Fruit fly (Drosophila melanogaster): ENCODE results near the gene CG2202.

The CG2202 gene

DNA sequence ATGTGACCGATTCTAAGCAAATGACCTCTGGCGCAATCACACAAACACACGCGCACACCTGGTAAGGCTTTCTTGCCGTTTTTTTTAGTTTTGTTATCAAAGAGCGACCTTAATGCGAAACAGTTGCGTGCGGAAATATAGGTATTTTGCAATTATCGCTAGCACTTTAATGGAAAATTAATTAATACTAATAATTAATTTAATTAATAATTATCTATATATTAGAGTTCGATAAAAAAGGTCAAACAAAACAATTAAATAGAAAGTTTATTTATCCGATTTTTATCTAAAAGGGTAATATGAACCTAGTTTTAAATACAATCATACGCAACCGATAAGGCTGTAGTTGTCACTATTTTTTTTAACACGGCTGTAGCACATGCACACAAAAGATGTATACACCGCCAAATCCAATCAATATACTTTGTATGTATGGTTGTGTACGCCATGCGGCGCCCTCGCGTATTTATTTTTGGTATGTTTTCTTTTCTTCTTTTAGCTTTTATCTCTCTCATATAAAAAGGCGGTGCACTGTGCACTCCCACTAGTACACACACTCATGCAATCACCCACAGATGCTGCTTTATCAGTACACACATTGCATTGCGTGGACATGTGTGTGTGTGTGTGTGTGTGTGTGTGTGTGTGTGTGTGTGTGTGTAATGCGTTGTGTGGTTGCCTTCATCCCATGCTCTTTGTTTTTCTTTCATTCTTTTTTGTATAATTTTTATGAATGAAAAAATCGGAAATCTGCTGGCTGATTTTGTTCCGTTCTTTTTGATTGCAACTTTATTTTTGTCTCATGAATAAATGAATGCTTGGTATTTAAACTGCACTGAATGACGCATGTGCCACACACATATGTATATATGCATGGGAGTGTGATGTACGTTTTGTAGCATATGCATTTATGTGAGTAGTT, 45.8 kb upstream of the CG2202 start (continued):
- TF ChIP-seq CG17912 (GFP tag; optimal IDR thresholded peaks at IDR 0.05) (no peak), pfk (GFP tag; optimal IDR thresholded peaks at IDR 0.05) (no peak), Hsf (GFP tag; optimal IDR thresholded peaks at IDR 0.05) (no peak), bowl (GFP tag; IDR thresholded peaks at IDR 0.05) (no peak), ATbp (GFP tag; optimal IDR thresholded peaks at IDR 0.05) (peak; percentile 52), so (GFP tag; IDR thresholded peaks at IDR 0.05) (no peak), ems (GFP tag; optimal IDR thresholded peaks at IDR 0.05) (no peak), CG12769 (tag; optimal IDR thresholded peaks at IDR 0.05) (no peak), Dp (GFP tag; optimal IDR thresholded peaks at IDR 0.05) (no peak), dati (GFP tag; IDR thresholded peaks at IDR 0.05) (no peak), ash1 (GFP tag; optimal IDR thresholded peaks at IDR 0.05) (no peak), Optix (GFP tag; IDR thresholded peaks at IDR 0.05) (no peak), Lpt (GFP tag; optimal IDR thresholded peaks at IDR 0.05) (no peak), CG1832 (GFP tag; optimal IDR thresholded peaks at IDR 0.05) (no peak), Chrac-16 (GFP tag; optimal IDR thresholded peaks at IDR 0.05) (peak; percentile 25), CG11695 (GFP tag; IDR thresholded peaks at IDR 0.05) (peak; percentile 78), CG31441 (GFP tag; IDR thresholded peaks at IDR 0.05) (peak; percentile 88), lab (GFP tag; optimal IDR thresholded peaks at IDR 0.05) (no peak), CkIIα-i1 (GFP tag; IDR thresholded peaks at IDR 0.05) (no peak), hth (optimal IDR thresholded peaks at IDR 0.05) (no peak), danr (GFP tag; IDR thresholded peaks at IDR 0.05) (0 out of 2 replicates have a peak, but pooled peaks have one; percentile 12), her (GFP tag; optimal IDR thresholded peaks at IDR 0.05) (no peak), CTCF (GFP tag; optimal IDR thresholded peaks at IDR 0.05) (peak; percentile 9), CG7839 (tag; optimal IDR thresholded peaks at IDR 0.05) (peak; percentile 85), peb (GFP tag; IDR thresholded peaks at IDR 0.05) (no peak), slbo (GFP tag; IDR thresholded peaks at IDR 0.05) (peak; percentile 31; the same call in 1 of the 2 replicates), Atf6 (GFP tag; IDR thresholded peaks at IDR 0.05) (no peak), CG1233 (GFP tag; optimal IDR thresholded peaks at IDR 0.05) (peak; percentile 64), Stat92E (GFP tag; optimal IDR thresholded peaks at IDR 0.05) (no peak), D (optimal IDR thresholded peaks at IDR 0.05) (no peak), D (GFP tag; optimal IDR thresholded peaks at IDR 0.05) (peak; percentile 47), toy (GFP tag; IDR thresholded peaks at IDR 0.05) (no peak), jigr1 (GFP tag; IDR thresholded peaks at IDR 0.05) (no peak), Spps (tag; optimal IDR thresholded peaks at IDR 0.05) (peak; percentile 8), h (optimal IDR thresholded peaks at IDR 0.05) (no peak), zfh1 (GFP tag; IDR thresholded peaks at IDR 0.05) (0 out of 3 replicates have a peak, but pooled peaks have one; percentile 39), CG16813 (GFP tag; IDR thresholded peaks at IDR 0.05; ENCODE audit: partially characterized antibody) (no peak), CG18619 (GFP tag; optimal IDR thresholded peaks at IDR 0.05) (peak; percentile 59), CG8388 (GFP tag; optimal IDR thresholded peaks at IDR 0.05) (peak; percentile 74), salm (tag; optimal IDR thresholded peaks at IDR 0.05) (peak; percentile 60), Bteb2 (GFP tag; optimal IDR thresholded peaks at IDR 0.05) (no peak), CG10565 (GFP tag; optimal IDR thresholded peaks at IDR 0.05) (no peak), grn (GFP tag; optimal IDR thresholded peaks at IDR 0.05) (no peak), Asciz (GFP tag; optimal IDR thresholded peaks at IDR 0.05) (peak; percentile 71), CG30020 (tag; optimal IDR thresholded peaks at IDR 0.05) (peak; percentile 2), CG12104 (GFP tag; optimal IDR thresholded peaks at IDR 0.05) (no peak), Nf-YC (tag; optimal IDR thresholded peaks at IDR 0.05) (peak; percentile 7), mirr (GFP tag; optimal IDR thresholded peaks at IDR 0.05) (no peak), fd3F (GFP tag; optimal IDR thresholded peaks at IDR 0.05) (peak; percentile 52), tna (GFP tag; IDR thresholded peaks at IDR 0.05; ENCODE audit: partially characterized antibody) (no peak), rib (GFP tag; IDR thresholded peaks at IDR 0.05) (no peak)
